Fruit fly (Drosophila melanogaster): ENCODE measurements around the gene CG31546.

Gene CG31546

dm6 chr3R:5606477-5606876 is 28.9 kb downstream of the CG31546 start, which contains the start of gene asl:
TSS of gene asl (minus strand) at chr3R:5606543.
- peak; percentile 51 for TF ChIP-seq gro (GFP tag; optimal IDR thresholded peaks at IDR 0.05)
- TF ChIP-seq B-H1 (GFP tag; IDR thresholded peaks at IDR 0.05): no peak
- no peak for TF ChIP-seq CG30431 (GFP tag; optimal IDR thresholded peaks at IDR 0.05)
- no peak for TF ChIP-seq CG14667 (GFP tag; IDR thresholded peaks at IDR 0.05)
- TF ChIP-seq CG7839 (tag; optimal IDR thresholded peaks at IDR 0.05): no peak
- TF ChIP-seq hth (optimal IDR thresholded peaks at IDR 0.05): no peak
- TF ChIP-seq CG8359 (GFP tag; optimal IDR thresholded peaks at IDR 0.05; ENCODE audit: borderline replicate concordance): peak; percentile 26
- TF ChIP-seq ro (GFP tag; IDR thresholded peaks at IDR 0.05): no peak
- peak; percentile 26 for TF ChIP-seq Spps (tag; optimal IDR thresholded peaks at IDR 0.05)
- TF ChIP-seq gem (tag; optimal IDR thresholded peaks at IDR 0.05): peak; percentile 79
- peak; percentile 49 for TF ChIP-seq CG13624 (GFP tag; optimal IDR thresholded peaks at IDR 0.05)
- peak; percentile 87 for TF ChIP-seq row (GFP tag; IDR thresholded peaks at IDR 0.05)
- TF ChIP-seq CG7963 (GFP tag; IDR thresholded peaks at IDR 0.05; ENCODE audit: partially characterized antibody): no peak
- TF ChIP-seq CG15479 (GFP tag; optimal IDR thresholded peaks at IDR 0.05): peak; percentile 41
- no peak; the same call in 1 of the 2 replicates for TF ChIP-seq CG31441 (GFP tag; IDR thresholded peaks at IDR 0.05)
- no peak for TF ChIP-seq CG2889 (GFP tag; IDR thresholded peaks at IDR 0.05)
- peak; percentile 52 for TF ChIP-seq ems (GFP tag; optimal IDR thresholded peaks at IDR 0.05)
- TF ChIP-seq maf-S (GFP tag; optimal IDR thresholded peaks at IDR 0.05): no peak
- TF ChIP-seq tap (tag; optimal IDR thresholded peaks at IDR 0.05): no peak
- peak; percentile 56 for TF ChIP-seq CG9932 (GFP tag; IDR thresholded peaks at IDR 0.05)
- TF ChIP-seq sob (GFP tag; IDR thresholded peaks at IDR 0.05): peak; percentile 48; the same call in 1 of the 2 replicates
- peak; percentile 59 for TF ChIP-seq CG10543 (GFP tag; optimal IDR thresholded peaks at IDR 0.05)
- TF ChIP-seq CG12769 (tag; optimal IDR thresholded peaks at IDR 0.05): peak; percentile 71
- no peak for TF ChIP-seq CG11398 (GFP tag; optimal IDR thresholded peaks at IDR 0.05)
- TF ChIP-seq p53 (GFP tag; optimal IDR thresholded peaks at IDR 0.05): no peak
- no peak for TF ChIP-seq jigr1 (GFP tag; IDR thresholded peaks at IDR 0.05)
- TF ChIP-seq CG13287 (GFP tag; IDR thresholded peaks at IDR 0.05; ENCODE audit: partially characterized antibody): peak; percentile 19; the same call in 1 of the 2 replicates
- peak; percentile 71 for TF ChIP-seq NfI (GFP tag; optimal IDR thresholded peaks at IDR 0.05)
- TF ChIP-seq CG12659 (GFP tag; optimal IDR thresholded peaks at IDR 0.05): peak; percentile 88
- TF ChIP-seq CG4328 (GFP tag; optimal IDR thresholded peaks at IDR 0.05): peak; percentile 7
- peak in 1 of 2 experiments; percentile 77 for TF ChIP-seq insv (GFP tag; optimal IDR thresholded peaks at IDR 0.05)
- no peak for TF ChIP-seq exex (tag; optimal IDR thresholded peaks at IDR 0.05)
- TF ChIP-seq Tbp (GFP tag; optimal IDR thresholded peaks at IDR 0.05): peak; percentile 2
- TF ChIP-seq CG10654 (GFP tag; optimal IDR thresholded peaks at IDR 0.05): peak; percentile 17
- TF ChIP-seq Opbp (GFP tag; IDR thresholded peaks at IDR 0.05; ENCODE audit: partially characterized antibody): no peak
- peak; percentile 60 for TF ChIP-seq D19A (tag; optimal IDR thresholded peaks at IDR 0.05)
- TF ChIP-seq sd (tag; optimal IDR thresholded peaks at IDR 0.05): peak; percentile 82
- TF ChIP-seq prd (optimal IDR thresholded peaks at IDR 0.05): no peak
- TF ChIP-seq prd (GFP tag; IDR thresholded peaks at IDR 0.05): peak; percentile 39; the same call in 1 of the 3 replicates
- peak; percentile 78 for TF ChIP-seq grau (tag; optimal IDR thresholded peaks at IDR 0.05)
- no peak for TF ChIP-seq CG6854 (GFP tag; optimal IDR thresholded peaks at IDR 0.05)
- no peak for TF ChIP-seq yki (optimal IDR thresholded peaks at IDR 0.05)
- peak; percentile 63 for TF ChIP-seq CG8765 (GFP tag; IDR thresholded peaks at IDR 0.05)
- peak; percentile 47 for TF ChIP-seq CG6272 (GFP tag; IDR thresholded peaks at IDR 0.05)
- TF ChIP-seq Adf1 (GFP tag; IDR thresholded peaks at IDR 0.05): no peak; the same call in 1 of the 2 replicates
- TF ChIP-seq PHDP (tag; optimal IDR thresholded peaks at IDR 0.05): peak; percentile 63
- TF ChIP-seq Deaf1 (tag; optimal IDR thresholded peaks at IDR 0.05): peak; percentile 47
- no peak for TF ChIP-seq HHEX (GFP tag; optimal IDR thresholded peaks at IDR 0.05)
- TF ChIP-seq pfk (GFP tag; optimal IDR thresholded peaks at IDR 0.05): no peak
- no peak for TF ChIP-seq CG18599 (GFP tag; optimal IDR thresholded peaks at IDR 0.05)
- peak; percentile 63 for TF ChIP-seq CG18764 (GFP tag; optimal IDR thresholded peaks at IDR 0.05)
- 0 out of 3 replicates have a peak, but pooled peaks have one; percentile 50 for TF ChIP-seq gce (GFP tag; IDR thresholded peaks at IDR 0.05)
